Comparison of ENCODE assay signal across 1 fruit fly cellular context in genomic region chr3L:13862403-13862802, dm6.
TF ChIP-seq lines count a peak whose summit lies in the region.

No protein-coding gene starts in this region.

TF ChIP-seq in whole organism, embryonic, 481 proteins besides CTCF, POLR2A, EP300 and RAD21 (continued from another document and continues in another):
- TF ChIP-seq Opbp (GFP tag; IDR thresholded peaks at IDR 0.05; lab: Robert Waterston, UW; ENCODE audit: partially characterized antibody), result peak; percentile 92
- TF ChIP-seq CG10209 (GFP tag; optimal IDR thresholded peaks at IDR 0.05; lab: Kevin White, UChicago), result peak; percentile 85
- peak; percentile 70 for TF ChIP-seq CG17385 (GFP tag; optimal IDR thresholded peaks at IDR 0.05; lab: Kevin White, UChicago)
- peak; percentile 71 for TF ChIP-seq pho (GFP tag; optimal IDR thresholded peaks at IDR 0.05; lab: Kevin White, UChicago)
- TF ChIP-seq chm (GFP tag; IDR thresholded peaks at IDR 0.05; lab: Robert Waterston, UW), result peak; percentile 94
- peak; percentile 72 for TF ChIP-seq nmo (GFP tag; optimal IDR thresholded peaks at IDR 0.05; lab: Kevin White, UChicago)
- TF ChIP-seq CG7963 (GFP tag; IDR thresholded peaks at IDR 0.05; lab: Robert Waterston, UW; ENCODE audit: partially characterized antibody), result peak; percentile 55; the same call in 2 of the 3 replicates
- peak; percentile 97 for TF ChIP-seq sob (GFP tag; IDR thresholded peaks at IDR 0.05; lab: Robert Waterston, UW)
- peak; percentile 93 for TF ChIP-seq ERR (GFP tag; optimal IDR thresholded peaks at IDR 0.05; lab: Kevin White, UChicago)
- TF ChIP-seq aop (GFP tag; IDR thresholded peaks at IDR 0.05; lab: Robert Waterston, UW), result peak; percentile 93
- peak; percentile 85 for TF ChIP-seq sd (tag; optimal IDR thresholded peaks at IDR 0.05; lab: Kevin White, UChicago)
- no peak; the same call in none of the 2 replicates for TF ChIP-seq Ptx1 (GFP tag; IDR thresholded peaks at IDR 0.05; lab: Robert Waterston, UW)
- peak; percentile 80 for TF ChIP-seq Atf3 (GFP tag; optimal IDR thresholded peaks at IDR 0.05; lab: Kevin White, UChicago)
- peak; percentile 95 for TF ChIP-seq H2.0 (GFP tag; IDR thresholded peaks at IDR 0.05; lab: Robert Waterston, UW)
- TF ChIP-seq chinmo (GFP tag; IDR thresholded peaks at IDR 0.05; lab: Robert Waterston, UW; ENCODE audit: partially characterized antibody), result peak; percentile 99
- TF ChIP-seq al (GFP tag; IDR thresholded peaks at IDR 0.05; lab: Robert Waterston, UW), result peak; percentile 57; the same call in 1 of the 2 replicates
- no peak for TF ChIP-seq lola (GFP tag; optimal IDR thresholded peaks at IDR 0.05; lab: Kevin White, UChicago)
- no peak for TF ChIP-seq CG31388 (GFP tag; optimal IDR thresholded peaks at IDR 0.05; lab: Kevin White, UChicago)
- TF ChIP-seq ash1 (GFP tag; optimal IDR thresholded peaks at IDR 0.05; lab: Kevin White, UChicago), result peak; percentile 21
- peak; percentile 56; the same call in 1 of the 2 replicates for TF ChIP-seq tna (GFP tag; IDR thresholded peaks at IDR 0.05; lab: Robert Waterston, UW; ENCODE audit: partially characterized antibody)
- TF ChIP-seq CG9609 (GFP tag; optimal IDR thresholded peaks at IDR 0.05; lab: Kevin White, UChicago), result peak; percentile 88
- peak; percentile 71 for TF ChIP-seq CG17359 (tag; optimal IDR thresholded peaks at IDR 0.05; lab: Kevin White, UChicago)
- TF ChIP-seq kay (GFP tag; optimal IDR thresholded peaks at IDR 0.05; lab: Kevin White, UChicago), result no peak
- TF ChIP-seq CG4404 (GFP tag; IDR thresholded peaks at IDR 0.05; lab: Robert Waterston, UW), result no peak
- TF ChIP-seq Dp (GFP tag; optimal IDR thresholded peaks at IDR 0.05; lab: Kevin White, UChicago), result no peak
- TF ChIP-seq H15 (GFP tag; IDR thresholded peaks at IDR 0.05; lab: Robert Waterston, UW), result peak; percentile 86
- TF ChIP-seq HLH54F (GFP tag; optimal IDR thresholded peaks at IDR 0.05; lab: Kevin White, UChicago), result peak; percentile 89
- TF ChIP-seq CG11398 (GFP tag; optimal IDR thresholded peaks at IDR 0.05; lab: Kevin White, UChicago), result peak; percentile 69
- TF ChIP-seq CG3726 (GFP tag; IDR thresholded peaks at IDR 0.05; lab: Robert Waterston, UW), result 0 out of 3 replicates have a peak, but pooled peaks have one; percentile 57
- peak; percentile 74 for TF ChIP-seq ranshi (GFP tag; IDR thresholded peaks at IDR 0.05; lab: Robert Waterston, UW)
- peak; percentile 75 for TF ChIP-seq CG12219 (GFP tag; optimal IDR thresholded peaks at IDR 0.05; lab: Kevin White, UChicago)
- TF ChIP-seq nom (GFP tag; optimal IDR thresholded peaks at IDR 0.05; lab: Kevin White, UChicago), result no peak
- TF ChIP-seq CG1602 (GFP tag; optimal IDR thresholded peaks at IDR 0.05; lab: Kevin White, UChicago), result peak; percentile 81
- peak; percentile 67 for TF ChIP-seq Bteb2 (GFP tag; optimal IDR thresholded peaks at IDR 0.05; lab: Kevin White, UChicago)
- peak; percentile 87 for TF ChIP-seq CG17328 (GFP tag; IDR thresholded peaks at IDR 0.05; lab: Robert Waterston, UW)
- TF ChIP-seq CG10366 (GFP tag; IDR thresholded peaks at IDR 0.05; lab: Robert Waterston, UW), result peak; percentile 94
- peak; percentile 71 for TF ChIP-seq Abd-B (GFP tag; optimal IDR thresholded peaks at IDR 0.05; lab: Kevin White, UChicago)
- TF ChIP-seq dan (GFP tag; IDR thresholded peaks at IDR 0.05; lab: Robert Waterston, UW), result peak; percentile 84
- no peak for TF ChIP-seq CG6654 (GFP tag; optimal IDR thresholded peaks at IDR 0.05; lab: Kevin White, UChicago)
- peak; percentile 88 for TF ChIP-seq CG1233 (GFP tag; optimal IDR thresholded peaks at IDR 0.05; lab: Kevin White, UChicago)
- TF ChIP-seq NfI (GFP tag; optimal IDR thresholded peaks at IDR 0.05; lab: Kevin White, UChicago), result peak; percentile 87
- no peak for TF ChIP-seq sima (GFP tag; optimal IDR thresholded peaks at IDR 0.05; lab: Kevin White, UChicago)
- no peak for TF ChIP-seq CG2129 (GFP tag; IDR thresholded peaks at IDR 0.05; lab: Robert Waterston, UW; ENCODE audit: partially characterized antibody)
- no peak for TF ChIP-seq Max (GFP tag; optimal IDR thresholded peaks at IDR 0.05; lab: Kevin White, UChicago)
- peak; percentile 91 for TF ChIP-seq CG1603 (tag; optimal IDR thresholded peaks at IDR 0.05; lab: Kevin White, UChicago)
- TF ChIP-seq CG11093 (GFP tag; IDR thresholded peaks at IDR 0.05; lab: Robert Waterston, UW), result peak; percentile 71; the same call in 2 of the 3 replicates
- 0 out of 3 replicates have a peak, but pooled peaks have one; percentile 21 for TF ChIP-seq hb (GFP tag; IDR thresholded peaks at IDR 0.05; lab: Robert Waterston, UW; ENCODE audit: partially characterized antibody)
- no peak for TF ChIP-seq CG18476 (GFP tag; optimal IDR thresholded peaks at IDR 0.05; lab: Kevin White, UChicago)
- TF ChIP-seq HLH3B (GFP tag; IDR thresholded peaks at IDR 0.05; lab: Robert Waterston, UW), result 0 out of 2 replicates have a peak, but pooled peaks have one; percentile 61
- TF ChIP-seq otp (GFP tag; IDR thresholded peaks at IDR 0.05; lab: Robert Waterston, UW), result peak; percentile 95
- peak; percentile 89 for TF ChIP-seq Hsf (GFP tag; optimal IDR thresholded peaks at IDR 0.05; lab: Kevin White, UChicago)
- TF ChIP-seq lab (GFP tag; optimal IDR thresholded peaks at IDR 0.05; lab: Kevin White, UChicago), result no peak
- TF ChIP-seq Asciz (GFP tag; optimal IDR thresholded peaks at IDR 0.05; lab: Kevin White, UChicago), result no peak
- TF ChIP-seq CrebB (tag; optimal IDR thresholded peaks at IDR 0.05; lab: Kevin White, UChicago), result peak; percentile 60
- no peak for TF ChIP-seq CG18262 (tag; optimal IDR thresholded peaks at IDR 0.05; lab: Kevin White, UChicago)
- TF ChIP-seq nerfin-2 (GFP tag; IDR thresholded peaks at IDR 0.05; lab: Robert Waterston, UW; ENCODE audit: partially characterized antibody), result no peak
- TF ChIP-seq CG6175 (GFP tag; IDR thresholded peaks at IDR 0.05; lab: Robert Waterston, UW), result peak; percentile 96
- peak; percentile 87 for TF ChIP-seq zfh2 (GFP tag; optimal IDR thresholded peaks at IDR 0.05; lab: Kevin White, UChicago)
- TF ChIP-seq maf-S (GFP tag; optimal IDR thresholded peaks at IDR 0.05; lab: Kevin White, UChicago), result peak; percentile 83
- TF ChIP-seq Dref (GFP tag; IDR thresholded peaks at IDR 0.05; lab: Robert Waterston, UW), result peak; percentile 47
- no peak for TF ChIP-seq CG6254 (GFP tag; optimal IDR thresholded peaks at IDR 0.05; lab: Kevin White, UChicago)
- peak; percentile 69 for TF ChIP-seq HHEX (GFP tag; optimal IDR thresholded peaks at IDR 0.05; lab: Kevin White, UChicago)
- peak; percentile 96 for TF ChIP-seq lmd (GFP tag; IDR thresholded peaks at IDR 0.05; lab: Robert Waterston, UW)
- TF ChIP-seq cg (GFP tag; optimal IDR thresholded peaks at IDR 0.05; lab: Kevin White, UChicago), result no peak
- TF ChIP-seq D19B (GFP tag; optimal IDR thresholded peaks at IDR 0.05; lab: Kevin White, UChicago), result peak; percentile 20
- TF ChIP-seq CG2875 (GFP tag; optimal IDR thresholded peaks at IDR 0.05; lab: Kevin White, UChicago), result peak; percentile 59
- TF ChIP-seq seq (GFP tag; IDR thresholded peaks at IDR 0.05; lab: Robert Waterston, UW), result peak; percentile 89
- no peak for TF ChIP-seq Ravus (GFP tag; IDR thresholded peaks at IDR 0.05; lab: Robert Waterston, UW)
- TF ChIP-seq CG2202 (tag; optimal IDR thresholded peaks at IDR 0.05; lab: Kevin White, UChicago), result no peak
- TF ChIP-seq Sox100B (GFP tag; optimal IDR thresholded peaks at IDR 0.05; lab: Kevin White, UChicago), result no peak
- peak; percentile 73 for TF ChIP-seq Mes4 (GFP tag; optimal IDR thresholded peaks at IDR 0.05; lab: Kevin White, UChicago)
- TF ChIP-seq pzg (GFP tag; optimal IDR thresholded peaks at IDR 0.05; lab: Kevin White, UChicago), result no peak
- TF ChIP-seq Dek (tag; optimal IDR thresholded peaks at IDR 0.05; lab: Kevin White, UChicago), result peak; percentile 83
- peak; percentile 1 for TF ChIP-seq MESR4 (GFP tag; optimal IDR thresholded peaks at IDR 0.05; lab: Kevin White, UChicago)
- peak; percentile 100 for TF ChIP-seq cwo (GFP tag; optimal IDR thresholded peaks at IDR 0.05; lab: Kevin White, UChicago)
- TF ChIP-seq gce (GFP tag; IDR thresholded peaks at IDR 0.05; lab: Robert Waterston, UW), result peak; percentile 64; the same call in 1 of the 3 replicates
- TF ChIP-seq wdn (GFP tag; IDR thresholded peaks at IDR 0.05; lab: Robert Waterston, UW), result peak; percentile 92
- TF ChIP-seq Bgb (GFP tag; IDR thresholded peaks at IDR 0.05; lab: Robert Waterston, UW; ENCODE audit: partially characterized antibody), result peak; percentile 90
- no peak for TF ChIP-seq hth (optimal IDR thresholded peaks at IDR 0.05; lab: Kevin White, UChicago)
- peak; percentile 63; the same call in 1 of the 2 replicates for TF ChIP-seq cas (GFP tag; IDR thresholded peaks at IDR 0.05; lab: Robert Waterston, UW)
- TF ChIP-seq run (tag; optimal IDR thresholded peaks at IDR 0.05; lab: Kevin White, UChicago), result peak; percentile 4
- TF ChIP-seq CG33213 (GFP tag; optimal IDR thresholded peaks at IDR 0.05; lab: Kevin White, UChicago), result no peak
- peak; percentile 56 for TF ChIP-seq ATbp (GFP tag; optimal IDR thresholded peaks at IDR 0.05; lab: Kevin White, UChicago)
- TF ChIP-seq CG7271 (tag; optimal IDR thresholded peaks at IDR 0.05; lab: Kevin White, UChicago), result no peak
- no peak for TF ChIP-seq CG1024 (GFP tag; IDR thresholded peaks at IDR 0.05; lab: Robert Waterston, UW)
- peak; percentile 36 for TF ChIP-seq CG31365 (tag; optimal IDR thresholded peaks at IDR 0.05; lab: Kevin White, UChicago)
- TF ChIP-seq CG16815 (GFP tag; optimal IDR thresholded peaks at IDR 0.05; lab: Kevin White, UChicago), result peak; percentile 81
- TF ChIP-seq CG8924 (tag; optimal IDR thresholded peaks at IDR 0.05; lab: Kevin White, UChicago), result peak; percentile 23
- TF ChIP-seq zen2 (GFP tag; IDR thresholded peaks at IDR 0.05; lab: Robert Waterston, UW; ENCODE audit: partially characterized antibody), result no peak
- no peak for TF ChIP-seq Sin3A (optimal IDR thresholded peaks at IDR 0.05; lab: Kevin White, UChicago)
- TF ChIP-seq CG7928 (GFP tag; optimal IDR thresholded peaks at IDR 0.05; lab: Kevin White, UChicago), result no peak
- TF ChIP-seq CG12769 (tag; optimal IDR thresholded peaks at IDR 0.05; lab: Kevin White, UChicago), result peak; percentile 98
- peak; percentile 58 for TF ChIP-seq CG8388 (GFP tag; optimal IDR thresholded peaks at IDR 0.05; lab: Kevin White, UChicago)
- peak; percentile 97 for TF ChIP-seq ken (GFP tag; IDR thresholded peaks at IDR 0.05; lab: Robert Waterston, UW)
- TF ChIP-seq Lpt (GFP tag; optimal IDR thresholded peaks at IDR 0.05; lab: Kevin White, UChicago), result no peak
- no peak; the same call in 1 of the 2 replicates for TF ChIP-seq Doc2 (GFP tag; IDR thresholded peaks at IDR 0.05; lab: Robert Waterston, UW)
- TF ChIP-seq prd (optimal IDR thresholded peaks at IDR 0.05; lab: Kevin White, UChicago), result no peak
- peak; percentile 96 for TF ChIP-seq prd (GFP tag; IDR thresholded peaks at IDR 0.05; lab: Robert Waterston, UW)
- peak; percentile 92 for TF ChIP-seq jumu (GFP tag; optimal IDR thresholded peaks at IDR 0.05; lab: Kevin White, UChicago)
- peak; percentile 59 for TF ChIP-seq CG11723 (GFP tag; optimal IDR thresholded peaks at IDR 0.05; lab: Kevin White, UChicago)
- TF ChIP-seq nerfin-1 (tag; optimal IDR thresholded peaks at IDR 0.05; lab: Kevin White, UChicago), result no peak
- 0 out of 2 replicates have a peak, but pooled peaks have one; percentile 57 for TF ChIP-seq CG10321 (GFP tag; IDR thresholded peaks at IDR 0.05; lab: Robert Waterston, UW)
- no peak for TF ChIP-seq yki (optimal IDR thresholded peaks at IDR 0.05; lab: Kevin White, UChicago)
- peak; percentile 93 for TF ChIP-seq HmgZ (tag; optimal IDR thresholded peaks at IDR 0.05; lab: Kevin White, UChicago)
- TF ChIP-seq sc (optimal IDR thresholded peaks at IDR 0.05; lab: Kevin White, UChicago), result no peak
- TF ChIP-seq sc (GFP tag; optimal IDR thresholded peaks at IDR 0.05; lab: Kevin White, UChicago), result peak; percentile 46
- peak; percentile 88 for TF ChIP-seq Dad (GFP tag; optimal IDR thresholded peaks at IDR 0.05; lab: Kevin White, UChicago)
- TF ChIP-seq CG12391 (tag; optimal IDR thresholded peaks at IDR 0.05; lab: Kevin White, UChicago), result peak; percentile 72
- TF ChIP-seq Eip74EF (GFP tag; optimal IDR thresholded peaks at IDR 0.05; lab: Kevin White, UChicago), result no peak
- TF ChIP-seq Myb (GFP tag; optimal IDR thresholded peaks at IDR 0.05; lab: Kevin White, UChicago), result peak; percentile 78
- peak; percentile 12 for TF ChIP-seq CG33557 (GFP tag; optimal IDR thresholded peaks at IDR 0.05; lab: Kevin White, UChicago)
- peak; percentile 93 for TF ChIP-seq Optix (GFP tag; IDR thresholded peaks at IDR 0.05; lab: Robert Waterston, UW)
- TF ChIP-seq ato (GFP tag; IDR thresholded peaks at IDR 0.05; lab: Robert Waterston, UW; ENCODE audit: partially characterized antibody), result 0 out of 2 replicates have a peak, but pooled peaks have one; percentile 22
- TF ChIP-seq NK7.1 (GFP tag; optimal IDR thresholded peaks at IDR 0.05; lab: Kevin White, UChicago), result no peak
- no peak for TF ChIP-seq hbn (GFP tag; IDR thresholded peaks at IDR 0.05; lab: Robert Waterston, UW; ENCODE audit: partially characterized antibody)
- TF ChIP-seq Fer2 (tag; optimal IDR thresholded peaks at IDR 0.05; lab: Kevin White, UChicago), result peak; percentile 58
- peak; percentile 87 for TF ChIP-seq CG13424 (tag; optimal IDR thresholded peaks at IDR 0.05; lab: Kevin White, UChicago)
- TF ChIP-seq gem (tag; optimal IDR thresholded peaks at IDR 0.05; lab: Kevin White, UChicago), result peak; percentile 87
- TF ChIP-seq Elba2 (GFP tag; optimal IDR thresholded peaks at IDR 0.05; lab: Kevin White, UChicago), result no peak
- peak; percentile 90 for TF ChIP-seq pnt (GFP tag; optimal IDR thresholded peaks at IDR 0.05; lab: Kevin White, UChicago)
- TF ChIP-seq CG9727 (GFP tag; optimal IDR thresholded peaks at IDR 0.05; lab: Kevin White, UChicago), result no peak
- peak; percentile 96 for TF ChIP-seq CG14014 (GFP tag; IDR thresholded peaks at IDR 0.05; lab: Robert Waterston, UW)
- TF ChIP-seq Dll (GFP tag; IDR thresholded peaks at IDR 0.05; lab: Robert Waterston, UW; ENCODE audit: partially characterized antibody), result no peak
- peak; percentile 66 for TF ChIP-seq CG3838 (GFP tag; optimal IDR thresholded peaks at IDR 0.05; lab: Kevin White, UChicago)
- no peak for TF ChIP-seq CG34224 (GFP tag; IDR thresholded peaks at IDR 0.05; lab: Robert Waterston, UW; ENCODE audit: partially characterized antibody)
- TF ChIP-seq Adf1 (GFP tag; IDR thresholded peaks at IDR 0.05; lab: Robert Waterston, UW), result peak; percentile 84
- peak; percentile 88 for TF ChIP-seq Hmr (GFP tag; optimal IDR thresholded peaks at IDR 0.05; lab: Kevin White, UChicago)
- TF ChIP-seq dpn (GFP tag; optimal IDR thresholded peaks at IDR 0.05; lab: Kevin White, UChicago), result peak; percentile 91 to 96
- peak; percentile 41 for TF ChIP-seq CG7987 (GFP tag; optimal IDR thresholded peaks at IDR 0.05; lab: Kevin White, UChicago)
- TF ChIP-seq CG4820 (GFP tag; optimal IDR thresholded peaks at IDR 0.05; lab: Kevin White, UChicago), result no peak
